Worm (Caenorhabditis elegans) whole organism, L4/young adult: ENCODE results near the gene eelo-2.

ENCODE experiments used
- W03F9.2 ChIP-seq: fragments of 150-350 bp; optimal IDR thresholded peaks from 2 replicates; lab custom pipeline; 2014; ENCODE audit warnings: missing biosample characterization, missing genetic modification characterization
- him-1 ChIP-seq: sonication (generic microtip); optimal IDR thresholded peaks from 2 replicates; lab custom pipeline; 2016; ENCODE audit warnings: missing genotype, missing genetic modification reagents, missing genetic modification characterization, missing compliant biosample characterization

ce11 chrIV:17269042-17269441 lies 19.1 kb downstream of the eelo-2 start, which contains the start of gene atgp-1:
- TF ChIP-seq W03F9.2 (no peak), him-1 (tag; lab: Kevin White, UChicago) (no peak)
